Worm (Caenorhabditis elegans): ENCODE data around the gene fbxc-20.

DNA sequence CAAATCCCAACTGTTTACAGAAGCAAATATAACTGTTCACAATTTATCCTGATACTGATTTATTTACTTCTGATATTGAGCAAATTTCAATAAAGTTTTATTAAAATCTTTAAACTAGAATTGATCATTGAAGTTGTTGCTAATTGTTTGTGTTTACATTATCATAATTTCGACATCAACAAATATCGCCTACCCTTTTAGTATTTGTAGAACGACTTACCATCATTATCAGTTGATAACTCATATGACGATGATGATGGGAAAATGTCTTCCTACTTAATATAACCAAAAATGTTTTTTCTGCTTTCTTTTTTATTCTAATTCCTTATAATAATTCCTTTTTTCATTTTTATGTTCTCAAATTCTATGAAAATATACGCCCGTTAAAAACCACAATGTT lies 1.7 kb downstream of the fbxc-20 start:
- TF ChIP-seq him-1 (tag; optimal IDR thresholded peaks at IDR 0.05) = no peak
- no peak for TF ChIP-seq dao-5 (tag; optimal IDR thresholded peaks at IDR 0.05)
